Fruit fly (Drosophila melanogaster) whole organism, wandering third instar larva: ENCODE results near the gene Or10a.

Experiments used
- CG9705 ChIP-seq: fragments of 200-800 bp; sonication (Bioruptor generic); optimal IDR thresholded peaks from 2 replicates; lab custom pipeline; 2018; ENCODE audit warnings: missing biosample characterization, mild to moderate bottlenecking, missing genetic modification characterization
- CrebA ChIP-seq: fragments of 200-800 bp; sonication (Bioruptor generic); optimal IDR thresholded peaks from 2 replicates; lab custom pipeline; 2016; ENCODE audit warnings: missing biosample characterization, mild to moderate bottlenecking, missing genetic modification characterization, borderline replicate concordance
- Dfd ChIP-seq: fragments of >200 bp; optimal IDR thresholded peaks from 2 replicates; lab custom pipeline; 2017; ENCODE audit warnings: missing biosample characterization, missing genetic modification characterization
- Dif ChIP-seq: fragments of 200-275, 200-300 bp; sonication (Bioruptor generic); optimal IDR thresholded peaks from 2 replicates; lab custom pipeline; 2018; ENCODE audit warnings: missing biosample characterization, missing genetic modification characterization; ENCODE audit not compliant: partially characterized antibody
- GATAd ChIP-seq: sonication (Bioruptor generic); optimal IDR thresholded peaks from 2 replicates; lab custom pipeline; 2016; ENCODE audit warnings: missing biosample characterization, missing genetic modification characterization
- HLH106 ChIP-seq: fragments of 200-800 bp; optimal IDR thresholded peaks from 3 replicates; lab custom pipeline; 2019; ENCODE audit warnings: missing biosample characterization, mild to moderate bottlenecking, missing genetic modification characterization, moderate library complexity
- Hnf4 ChIP-seq: fragments of 200-800 bp; sonication (Bioruptor generic); optimal IDR thresholded peaks from 2 replicates; lab custom pipeline; 2016; ENCODE audit warnings: missing biosample characterization, mild to moderate bottlenecking, missing genetic modification characterization
- Hr78 ChIP-seq: fragments of >200 bp; optimal IDR thresholded peaks from 2 replicates; lab custom pipeline; 2017; ENCODE audit warnings: missing biosample characterization, missing genetic modification characterization
- Hr83 ChIP-seq: fragments of 200-300 bp; sonication (Bioruptor generic); optimal IDR thresholded peaks from 2 replicates; lab custom pipeline; 2016; ENCODE audit warnings: missing biosample characterization, mild to moderate bottlenecking, missing genetic modification characterization, moderate library complexity; ENCODE audit not compliant: poor library complexity, severe bottlenecking
- Jra ChIP-seq: sonication (Bioruptor generic); optimal IDR thresholded peaks from 2 replicates; lab custom pipeline; 2016; ENCODE audit warnings: missing biosample characterization, missing genetic modification characterization
- Myc ChIP-seq: fragments of >200 bp; optimal IDR thresholded peaks from 2 replicates; lab custom pipeline; 2017
- N ChIP-seq: fragments of >200 bp; optimal IDR thresholded peaks from 2 replicates; lab custom pipeline; 2018; ENCODE audit warnings: missing biosample characterization, missing external identifiers, missing genetic modification characterization
- OdsH ChIP-seq: fragments of 200-800 bp; sonication (Bioruptor generic); optimal IDR thresholded peaks from 2 replicates; lab custom pipeline; 2016; ENCODE audit warnings: missing biosample characterization, mild to moderate bottlenecking, missing genetic modification characterization
- Rel ChIP-seq, 2 experiments: fragments of 200-800 bp; sonication (Bioruptor generic) in 1 of 2; optimal IDR thresholded peaks; 2 replicates in 1 of 2; 3 replicates in 1 of 2; lab custom pipeline; 2016 to 2019; ENCODE audit warnings: mild to moderate bottlenecking in 2 of 2, missing biosample characterization in 2 of 2, missing genetic modification characterization in 2 of 2, moderate library complexity in 1 of 2
- Sp1 ChIP-seq: fragments of 200-800 bp; sonication (Bioruptor generic); optimal IDR thresholded peaks from 3 replicates; lab custom pipeline; 2019; ENCODE audit warnings: missing biosample characterization, mild to moderate bottlenecking, missing genetic modification characterization, moderate library complexity
- br ChIP-seq: fragments of 200-800 bp; sonication (Bioruptor generic); optimal IDR thresholded peaks from 2 replicates; lab custom pipeline; 2016; ENCODE audit warnings: missing biosample characterization, missing genetic modification characterization
- brk ChIP-seq: fragments of 200-800 bp; sonication (Bioruptor generic); optimal IDR thresholded peaks from 2 replicates; lab custom pipeline; 2016; ENCODE audit warnings: missing biosample characterization, mild to moderate bottlenecking, missing genetic modification characterization
- dl ChIP-seq, 2 experiments: fragments of 175-275, 200-275 bp in 1 of 2; fragments of 200-275 bp in 1 of 2; sonication (Bioruptor generic); optimal IDR thresholded peaks; lab custom pipeline; 2018; ENCODE audit warnings: mild to moderate bottlenecking in 2 of 2, missing biosample characterization in 2 of 2, missing genetic modification characterization in 2 of 2, moderate library complexity in 2 of 2; ENCODE audit not compliant: partially characterized antibody in 2 of 2, insufficient read depth in 1 of 2
- dmrt93B ChIP-seq: fragments of 200-800 bp; sonication (Bioruptor generic); optimal IDR thresholded peaks from 2 replicates; lab custom pipeline; 2018; ENCODE audit warnings: missing biosample characterization, mild to moderate bottlenecking, missing genetic modification characterization
- dsf ChIP-seq: sonication (Bioruptor generic); optimal IDR thresholded peaks from 2 replicates; lab custom pipeline; 2016; ENCODE audit warnings: missing biosample characterization, missing genetic modification characterization, borderline replicate concordance
- ey ChIP-seq: fragments of 200-800 bp; sonication (Bioruptor generic); optimal IDR thresholded peaks from 2 replicates; lab custom pipeline; 2016; ENCODE audit warnings: missing biosample characterization, missing genetic modification characterization
- foxo ChIP-seq, 2 experiments: fragments of 200-800 bp; sonication (Bioruptor generic); optimal IDR thresholded peaks; 2 replicates in 1 of 2; 3 replicates in 1 of 2; lab custom pipeline; 2016 to 2017; ENCODE audit warnings: missing biosample characterization in 2 of 2, missing genetic modification characterization in 2 of 2
- fru ChIP-seq: fragments of 200-800 bp; sonication (Bioruptor generic); optimal IDR thresholded peaks from 3 replicates; lab custom pipeline; 2016; ENCODE audit warnings: missing biosample characterization, mild to moderate bottlenecking, missing genetic modification characterization
- h ChIP-seq: fragments of 200-800 bp; sonication (Bioruptor generic); optimal IDR thresholded peaks from 3 replicates; lab custom pipeline; 2016; ENCODE audit warnings: missing biosample characterization, mild to moderate bottlenecking, missing genetic modification characterization
- jim ChIP-seq: fragments of 175-275, 200-325 bp; sonication (Bioruptor generic); optimal IDR thresholded peaks from 2 replicates; lab custom pipeline; 2016; ENCODE audit warnings: missing biosample characterization, mild to moderate bottlenecking, missing genetic modification characterization
- lola ChIP-seq: fragments of >200 bp; optimal IDR thresholded peaks from 2 replicates; lab custom pipeline; 2017; ENCODE audit warnings: missing biosample characterization, missing genetic modification characterization
- pan ChIP-seq: fragments of >200 bp; optimal IDR thresholded peaks from 2 replicates; lab custom pipeline; 2017
- psq ChIP-seq: fragments of 200-800 bp; sonication (Bioruptor generic); optimal IDR thresholded peaks from 3 replicates; lab custom pipeline; 2017; ENCODE audit warnings: missing biosample characterization, mild to moderate bottlenecking, missing genetic modification characterization, moderate library complexity
- rgr ChIP-seq: fragments of 200-800 bp; sonication (Bioruptor generic); optimal IDR thresholded peaks from 3 replicates; lab custom pipeline; 2016; ENCODE audit warnings: missing biosample characterization, mild to moderate bottlenecking, missing genetic modification characterization
- tai ChIP-seq: sonication (Bioruptor generic); optimal IDR thresholded peaks from 2 replicates; lab custom pipeline; 2016; ENCODE audit warnings: missing biosample characterization, missing genetic modification characterization
- usp ChIP-seq: fragments of >200 bp; optimal IDR thresholded peaks from 2 replicates; lab custom pipeline; 2017; ENCODE audit warnings: missing biosample characterization, missing genetic modification characterization
- woc ChIP-seq: sonication (Bioruptor generic); optimal IDR thresholded peaks from 2 replicates; lab custom pipeline; 2016; ENCODE audit warnings: missing biosample characterization, mild to moderate bottlenecking, missing genetic modification characterization

The Or10a gene

DNA sequence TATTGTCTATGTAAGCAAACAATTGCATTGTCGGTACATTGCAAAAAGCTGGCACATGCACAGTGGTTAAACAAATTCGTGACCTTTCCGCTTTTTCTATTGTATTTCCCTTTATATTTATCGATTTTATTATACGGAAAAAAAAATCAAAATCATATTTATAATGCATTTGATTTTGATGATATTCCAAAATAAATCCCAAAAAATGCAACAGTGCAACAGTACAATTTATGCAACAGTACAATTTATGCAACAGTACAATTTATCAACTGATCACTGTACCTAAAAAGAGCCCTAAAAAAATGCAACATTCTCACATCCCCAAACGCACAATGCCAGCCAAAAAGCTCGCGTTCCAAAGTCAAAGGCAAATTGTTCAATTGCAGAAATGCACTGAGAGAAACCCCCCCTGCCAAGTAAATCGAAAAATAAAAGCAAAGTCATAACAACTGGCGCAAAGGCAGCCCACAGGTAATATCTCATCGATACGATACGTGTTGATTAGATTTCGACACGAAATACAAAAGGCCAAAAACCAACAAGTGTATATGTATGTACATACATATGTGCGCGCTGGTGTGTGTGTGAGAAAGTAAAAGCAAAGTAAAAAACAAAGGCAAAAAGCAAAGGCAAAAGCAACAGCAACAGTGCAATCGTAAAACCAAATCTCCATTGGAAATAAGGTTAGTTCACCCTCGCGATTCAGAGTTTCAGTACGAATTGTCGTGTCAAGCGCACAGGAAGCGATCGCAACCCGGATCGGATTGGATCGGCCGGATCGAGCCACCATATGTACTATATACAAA is 24.8 kb upstream of the Or10a start, which contains the start of gene Sk1:
TSS of gene Sk1 (plus strand) at position 711 of the 806 bp plus-strand sequence.
- TF ChIP-seq ey (GFP tag; lab: Kevin White, UChicago) (peak; percentile 16), GATAd (GFP tag; lab: Kevin White, UChicago) (no peak), rgr (GFP tag; lab: Kevin White, UChicago) (peak; percentile 40), woc (peak; percentile 24), pan (lab: Kevin White, UChicago) (no peak), lola (GFP tag; lab: Kevin White, UChicago) (no peak), N (GFP tag; lab: Kevin White, UChicago) (no peak), Dfd (GFP tag; lab: Kevin White, UChicago) (no peak), usp (no peak), brk (GFP tag; lab: Kevin White, UChicago) (no peak), fru (GFP tag; lab: Kevin White, UChicago) (peak; percentile 61), h (GFP tag; lab: Kevin White, UChicago) (peak; percentile 67), dsf (GFP tag; lab: Kevin White, UChicago) (no peak), Jra (peak; percentile 21), tai (peak; percentile 40), br (peak; percentile 46), HLH106 (tag; lab: Kevin White, UChicago) (no peak), Sp1 (peak; percentile 6), OdsH (peak; percentile 39), psq (GFP tag; lab: Kevin White, UChicago) (no peak), Hnf4 (GFP tag; lab: Kevin White, UChicago) (peak; percentile 51), dmrt93B (GFP tag; lab: Kevin White, UChicago) (no peak), CG9705 (GFP tag; lab: Kevin White, UChicago) (no peak), Dif (no peak), jim (GFP tag; lab: Kevin White, UChicago) (no peak), Rel (GFP tag; optimal IDR thresholded peaks at IDR 0.05; lab: Kevin White, UChicago) (no peak), Rel (tag; optimal IDR thresholded peaks at IDR 0.05; lab: Kevin White, UChicago) (no peak), foxo (GFP tag; optimal IDR thresholded peaks at IDR 0.05; lab: Kevin White, UChicago) (peak in 1 of 2 experiments; percentile 50)

DNA sequence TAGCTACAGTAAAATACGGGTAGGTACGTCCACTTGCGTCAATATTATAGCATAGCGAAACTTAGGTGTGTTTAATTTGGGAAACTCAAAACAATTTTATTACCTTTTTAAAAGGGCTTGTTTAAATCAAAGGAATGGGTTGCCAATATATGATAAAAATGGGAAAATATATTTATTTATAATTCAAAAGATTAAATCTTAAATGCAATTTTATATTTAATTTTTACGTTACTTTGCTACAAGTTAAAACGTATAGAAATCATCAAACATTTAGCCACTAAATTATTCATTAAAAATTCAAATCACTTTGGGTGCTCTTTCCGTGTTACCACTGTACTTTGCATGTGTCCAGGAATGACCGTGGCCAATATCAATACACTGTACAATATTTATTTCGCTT is 23.7 kb upstream of the Or10a start:
- no peak for TF ChIP-seq Hr83 (GFP tag; lab: Kevin White, UChicago)
- TF ChIP-seq foxo (GFP tag; optimal IDR thresholded peaks at IDR 0.05; lab: Kevin White, UChicago) = peak in 1 of 2 experiments; percentile 41
- TF ChIP-seq GATAd (GFP tag; lab: Kevin White, UChicago) = no peak
- peak; percentile 33 for TF ChIP-seq HLH106 (tag; lab: Kevin White, UChicago)
- TF ChIP-seq CrebA (GFP tag; lab: Kevin White, UChicago) = no peak
- peak; percentile 37 for TF ChIP-seq fru (GFP tag; lab: Kevin White, UChicago)
- peak; percentile 24 for TF ChIP-seq psq (GFP tag; lab: Kevin White, UChicago)
- peak; percentile 17 for TF ChIP-seq Sp1
- TF ChIP-seq OdsH = peak; percentile 37

DNA sequence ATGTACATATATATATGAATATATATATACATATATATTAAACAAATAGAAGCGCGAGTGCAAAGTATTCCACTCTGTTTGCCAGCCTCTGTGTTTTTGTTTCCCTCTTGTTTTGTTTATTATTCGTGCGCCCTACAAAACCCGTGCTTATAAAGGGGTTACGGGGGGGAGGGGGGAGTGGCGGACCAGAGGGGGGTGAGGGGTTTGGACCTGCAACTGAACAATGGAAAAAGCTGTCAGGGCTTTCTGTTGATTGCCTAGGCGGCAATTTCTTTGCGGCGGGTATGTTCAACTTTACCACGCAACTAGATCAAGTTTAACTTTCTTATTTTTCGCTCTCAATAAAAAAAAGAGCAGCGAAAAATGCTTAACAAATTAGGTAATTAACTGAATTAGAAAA is 22.0 kb upstream of the Or10a start:
- TF ChIP-seq fru (GFP tag; lab: Kevin White, UChicago) (no peak), psq (GFP tag; lab: Kevin White, UChicago) (peak; percentile 16)
- TF ChIP-seq, all 38 proteins: peak for 1

DNA sequence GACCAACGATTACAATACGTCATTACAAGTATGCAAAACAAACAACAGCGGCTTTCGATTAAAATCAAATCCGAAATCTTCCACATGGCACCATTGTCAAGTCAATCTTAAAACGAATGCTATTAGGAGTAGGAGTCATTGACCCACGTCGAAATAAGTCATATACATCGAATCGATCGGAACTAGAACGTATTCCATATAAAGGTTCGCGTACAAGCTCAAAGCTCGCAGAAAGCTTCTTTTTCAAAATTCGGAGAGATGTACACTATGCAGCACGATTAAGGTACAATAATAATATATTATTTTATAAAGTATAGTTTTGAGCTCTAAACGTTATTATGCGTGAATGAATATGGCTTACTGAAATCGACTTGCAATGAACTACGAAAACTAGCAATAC is 16.7 kb upstream of the Or10a start:
- TF ChIP-seq Myc = peak; percentile 17
- no peak for TF ChIP-seq lola (GFP tag; lab: Kevin White, UChicago)

DNA sequence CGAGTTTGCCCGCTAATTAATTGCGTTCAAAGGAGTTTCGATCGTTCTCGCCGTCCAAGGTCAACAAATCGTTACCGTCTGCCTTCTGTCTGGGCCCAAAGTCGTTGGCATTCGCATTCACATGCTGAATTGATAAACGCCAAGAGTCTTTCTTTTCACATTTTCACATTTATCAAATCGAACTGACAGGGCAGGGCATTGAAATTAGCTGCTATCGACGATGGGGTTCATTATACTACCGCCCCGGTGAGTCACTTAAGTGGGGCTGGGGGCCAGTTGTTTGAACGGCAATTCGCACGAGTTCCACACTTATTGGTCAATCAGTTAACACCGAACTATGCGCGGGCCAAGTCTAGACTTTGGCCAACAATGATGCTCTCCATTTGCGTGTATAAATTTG is 13.7 kb upstream of the Or10a start:
- TF ChIP-seq psq (GFP tag; lab: Kevin White, UChicago) (no peak), woc (no peak), Hr78 (GFP tag; lab: Kevin White, UChicago) (no peak), tai (peak; percentile 13), lola (GFP tag; lab: Kevin White, UChicago) (no peak), dl (GFP tag; optimal IDR thresholded peaks at IDR 0.05; lab: Kevin White, UChicago; ENCODE audit: insufficient read depth in 1 of 2, partially characterized antibody in 2 of 2) (no peak), rgr (GFP tag; lab: Kevin White, UChicago) (no peak), Dif (no peak), h (GFP tag; lab: Kevin White, UChicago) (peak; percentile 36), foxo (GFP tag; optimal IDR thresholded peaks at IDR 0.05; lab: Kevin White, UChicago) (no peak)
